Worm (Caenorhabditis elegans): ENCODE data around the gene aps-1.
A peak's percentile ranks its signal among the peaks of the same experiment; 100 is the strongest.

aps-1 gene

ce11 chrV:5991490-5992069 lies 26.2 kb upstream of the aps-1 start:
- no peak for TF ChIP-seq alr-1 (tag; optimal IDR thresholded peaks at IDR 0.05; ENCODE audit: borderline replicate concordance)
- TF ChIP-seq lin-13 (GFP tag; optimal IDR thresholded peaks at IDR 0.05) = no peak
- TF ChIP-seq ceh-90 (tag; optimal IDR thresholded peaks at IDR 0.05) = no peak
- TF ChIP-seq C04F5.9 (tag; optimal IDR thresholded peaks at IDR 0.05) = no peak
- no peak for TF ChIP-seq fkh-4 (tag; optimal IDR thresholded peaks at IDR 0.05; ENCODE audit: borderline replicate concordance)
- no peak for TF ChIP-seq jun-1 (tag; optimal IDR thresholded peaks at IDR 0.05)
- TF ChIP-seq ama-1 (optimal IDR thresholded peaks at IDR 0.05) = no peak
- no peak for TF ChIP-seq nhr-84 (tag; optimal IDR thresholded peaks at IDR 0.05)
- no peak for TF ChIP-seq pag-3 (tag; optimal IDR thresholded peaks at IDR 0.05; ENCODE audit: borderline replicate concordance, insufficient read depth)
- peak; percentile 34 to 59 (median 38) for TF ChIP-seq ceh-82 (tag; optimal IDR thresholded peaks at IDR 0.05)
- no peak for TF ChIP-seq hlh-4 (tag; optimal IDR thresholded peaks at IDR 0.05)
- TF ChIP-seq pax-3 (tag; optimal IDR thresholded peaks at IDR 0.05) = peak; percentile 10
- TF ChIP-seq ces-1 (GFP tag; optimal IDR thresholded peaks at IDR 0.05) = no peak
- TF ChIP-seq grh-1 (GFP tag; IDR thresholded peaks at IDR 0.05) = no peak
- no peak for TF ChIP-seq unc-62 (GFP tag; optimal IDR thresholded peaks at IDR 0.05)
- TF ChIP-seq lin-14 (GFP tag; optimal IDR thresholded peaks at IDR 0.05) = peak; percentile 92
- peak; percentile 74 for TF ChIP-seq unc-86 (tag; optimal IDR thresholded peaks at IDR 0.05)
- TF ChIP-seq efl-3 (GFP tag; optimal IDR thresholded peaks at IDR 0.05) = no peak
- no peak for TF ChIP-seq zag-1 (tag; optimal IDR thresholded peaks at IDR 0.05)
- peak; percentile 78 for TF ChIP-seq mep-1 (tag; optimal IDR thresholded peaks at IDR 0.05)
- TF ChIP-seq snu-23 (GFP tag; optimal IDR thresholded peaks at IDR 0.05) = peak; percentile 59
- peak; percentile 55 for TF ChIP-seq tbx-2 (tag; optimal IDR thresholded peaks at IDR 0.05)
- TF ChIP-seq efl-1 (optimal IDR thresholded peaks at IDR 0.05) = peak; percentile 42 to 50
- TF ChIP-seq efl-1 (GFP tag; optimal IDR thresholded peaks at IDR 0.05 in 1 of 2) = peak; percentile 11 to 20
- TF ChIP-seq lin-35 (GFP tag; optimal IDR thresholded peaks at IDR 0.05) = peak in 1 of 2 experiments; percentile 29
- peak; percentile 50 for TF ChIP-seq nhr-47 (tag; optimal IDR thresholded peaks at IDR 0.05)
- TF ChIP-seq egl-13 (tag; optimal IDR thresholded peaks at IDR 0.05) = peak; percentile 19
- TF ChIP-seq nhr-71 (tag; optimal IDR thresholded peaks at IDR 0.05) = peak; percentile 67
- peak in 2 of 3 experiments; percentile 20 to 47 for TF ChIP-seq dpl-1 (GFP tag; optimal IDR thresholded peaks at IDR 0.05)
- no peak for TF ChIP-seq F16B12.6 (tag; optimal IDR thresholded peaks at IDR 0.05)
- no peak for TF ChIP-seq mef-2 (tag; optimal IDR thresholded peaks at IDR 0.05)
- TF ChIP-seq Y116A8C.19 (tag; optimal IDR thresholded peaks at IDR 0.05; ENCODE audit: borderline replicate concordance) = no peak
- peak; percentile 39 for TF ChIP-seq elt-2 (tag; optimal IDR thresholded peaks at IDR 0.05)
- TF ChIP-seq lir-3 (tag; optimal IDR thresholded peaks at IDR 0.05; ENCODE audit: poor library complexity) = no peak
- peak; percentile 5 for TF ChIP-seq snpc-4 (tag; optimal IDR thresholded peaks at IDR 0.05)
- no peak for TF ChIP-seq blmp-1 (tag; optimal IDR thresholded peaks at IDR 0.05)
- TF ChIP-seq elt-3 (tag; optimal IDR thresholded peaks at IDR 0.05) = no peak
- TF ChIP-seq nhr-77 (tag; optimal IDR thresholded peaks at IDR 0.05) = no peak
- peak; percentile 57 for TF ChIP-seq swsn-7 (tag; optimal IDR thresholded peaks at IDR 0.05)
- no peak for TF ChIP-seq unc-98 (GFP tag; IDR thresholded peaks at IDR 0.05)
- TF ChIP-seq mdl-1 (tag; optimal IDR thresholded peaks at IDR 0.05) = peak in 1 of 2 experiments; percentile 37
- no peak for TF ChIP-seq sup-37 (GFP tag; optimal IDR thresholded peaks at IDR 0.05)
- peak; percentile 30; the same call in 1 of the 2 replicates for TF ChIP-seq isw-1 (GFP tag; IDR thresholded peaks at IDR 0.05)
- TF ChIP-seq fos-1 (tag; optimal IDR thresholded peaks at IDR 0.05) = no peak
- TF ChIP-seq fkh-10 (GFP tag; optimal IDR thresholded peaks at IDR 0.05) = peak; percentile 46
- TF ChIP-seq xbp-1 (tag; optimal IDR thresholded peaks at IDR 0.05) = peak; percentile 56
- no peak for TF ChIP-seq C34B4.2 (tag; optimal IDR thresholded peaks at IDR 0.05)
- TF ChIP-seq fkh-8 (tag; optimal IDR thresholded peaks at IDR 0.05) = peak; percentile 87
- TF ChIP-seq lin-39 (tag; optimal IDR thresholded peaks at IDR 0.05) = no peak
- TF ChIP-seq zip-4 (GFP tag; optimal IDR thresholded peaks at IDR 0.05) = no peak
- TF ChIP-seq nhr-12 (tag; optimal IDR thresholded peaks at IDR 0.05) = no peak
- TF ChIP-seq ztf-4 (tag; optimal IDR thresholded peaks at IDR 0.05) = no peak

Measured in whole organism, L1 larva.